Fruit fly (Drosophila melanogaster) whole organism, wandering third instar larva: ENCODE results near the gene Naxd.
A peak's percentile ranks its signal among the peaks of the same experiment; 100 is the strongest.

ENCODE experiments used
- Abd-B ChIP-seq: fragments of >200 bp; optimal IDR thresholded peaks from 2 replicates; lab custom pipeline; 2017; ENCODE audit warnings: missing biosample characterization, missing genetic modification characterization
- CG32264 ChIP-seq: fragments of 200-800 bp; sonication (Bioruptor generic); optimal IDR thresholded peaks from 2 replicates; lab custom pipeline; 2016; ENCODE audit warnings: missing biosample characterization, missing genetic modification characterization
- CG9705 ChIP-seq: fragments of 200-800 bp; sonication (Bioruptor generic); optimal IDR thresholded peaks from 2 replicates; lab custom pipeline; 2018; ENCODE audit warnings: missing biosample characterization, mild to moderate bottlenecking, missing genetic modification characterization
- CrebA ChIP-seq: fragments of 200-800 bp; sonication (Bioruptor generic); optimal IDR thresholded peaks from 2 replicates; lab custom pipeline; 2016; ENCODE audit warnings: missing biosample characterization, mild to moderate bottlenecking, missing genetic modification characterization, borderline replicate concordance
- Dfd ChIP-seq: fragments of >200 bp; optimal IDR thresholded peaks from 2 replicates; lab custom pipeline; 2017; ENCODE audit warnings: missing biosample characterization, missing genetic modification characterization
- Dif ChIP-seq: fragments of 200-275, 200-300 bp; sonication (Bioruptor generic); optimal IDR thresholded peaks from 2 replicates; lab custom pipeline; 2018; ENCODE audit warnings: missing biosample characterization, missing genetic modification characterization; ENCODE audit not compliant: partially characterized antibody
- GATAd ChIP-seq: sonication (Bioruptor generic); optimal IDR thresholded peaks from 2 replicates; lab custom pipeline; 2016; ENCODE audit warnings: missing biosample characterization, missing genetic modification characterization
- HLH106 ChIP-seq: fragments of 200-800 bp; optimal IDR thresholded peaks from 3 replicates; lab custom pipeline; 2019; ENCODE audit warnings: missing biosample characterization, mild to moderate bottlenecking, missing genetic modification characterization, moderate library complexity
- Hnf4 ChIP-seq: fragments of 200-800 bp; sonication (Bioruptor generic); optimal IDR thresholded peaks from 2 replicates; lab custom pipeline; 2016; ENCODE audit warnings: missing biosample characterization, mild to moderate bottlenecking, missing genetic modification characterization
- Hr78 ChIP-seq: fragments of >200 bp; optimal IDR thresholded peaks from 2 replicates; lab custom pipeline; 2017; ENCODE audit warnings: missing biosample characterization, missing genetic modification characterization
- Hr83 ChIP-seq: fragments of 200-300 bp; sonication (Bioruptor generic); optimal IDR thresholded peaks from 2 replicates; lab custom pipeline; 2016; ENCODE audit warnings: missing biosample characterization, mild to moderate bottlenecking, missing genetic modification characterization, moderate library complexity; ENCODE audit not compliant: poor library complexity, severe bottlenecking
- Jra ChIP-seq: sonication (Bioruptor generic); optimal IDR thresholded peaks from 2 replicates; lab custom pipeline; 2016; ENCODE audit warnings: missing biosample characterization, missing genetic modification characterization
- Mio ChIP-seq: sonication (Bioruptor generic); optimal IDR thresholded peaks from 2 replicates; lab custom pipeline; 2016; ENCODE audit warnings: missing biosample characterization, missing genetic modification characterization
- Myc ChIP-seq: fragments of >200 bp; optimal IDR thresholded peaks from 2 replicates; lab custom pipeline; 2017
- N ChIP-seq: fragments of >200 bp; optimal IDR thresholded peaks from 2 replicates; lab custom pipeline; 2018; ENCODE audit warnings: missing biosample characterization, missing external identifiers, missing genetic modification characterization
- OdsH ChIP-seq: fragments of 200-800 bp; sonication (Bioruptor generic); optimal IDR thresholded peaks from 2 replicates; lab custom pipeline; 2016; ENCODE audit warnings: missing biosample characterization, mild to moderate bottlenecking, missing genetic modification characterization
- Rel ChIP-seq, 2 experiments: fragments of 200-800 bp; sonication (Bioruptor generic) in 1 of 2; optimal IDR thresholded peaks; 2 replicates in 1 of 2; 3 replicates in 1 of 2; lab custom pipeline; 2016 to 2019; ENCODE audit warnings: mild to moderate bottlenecking in 2 of 2, missing biosample characterization in 2 of 2, missing genetic modification characterization in 2 of 2, moderate library complexity in 1 of 2
- Sp1 ChIP-seq: fragments of 200-800 bp; sonication (Bioruptor generic); optimal IDR thresholded peaks from 3 replicates; lab custom pipeline; 2019; ENCODE audit warnings: missing biosample characterization, mild to moderate bottlenecking, missing genetic modification characterization, moderate library complexity
- Vsx2 ChIP-seq: fragments of 200-300, 225-300 bp; sonication (Bioruptor generic); optimal IDR thresholded peaks from 2 replicates; lab custom pipeline; 2018; ENCODE audit warnings: missing biosample characterization, missing genetic modification characterization; ENCODE audit not compliant: partially characterized antibody
- br ChIP-seq: fragments of 200-800 bp; sonication (Bioruptor generic); optimal IDR thresholded peaks from 2 replicates; lab custom pipeline; 2016; ENCODE audit warnings: missing biosample characterization, missing genetic modification characterization
- brk ChIP-seq: fragments of 200-800 bp; sonication (Bioruptor generic); optimal IDR thresholded peaks from 2 replicates; lab custom pipeline; 2016; ENCODE audit warnings: missing biosample characterization, mild to moderate bottlenecking, missing genetic modification characterization
- dl ChIP-seq, 2 experiments: fragments of 175-275, 200-275 bp in 1 of 2; fragments of 200-275 bp in 1 of 2; sonication (Bioruptor generic); optimal IDR thresholded peaks; lab custom pipeline; 2018; ENCODE audit warnings: mild to moderate bottlenecking in 2 of 2, missing biosample characterization in 2 of 2, missing genetic modification characterization in 2 of 2, moderate library complexity in 2 of 2; ENCODE audit not compliant: partially characterized antibody in 2 of 2, insufficient read depth in 1 of 2
- dmrt93B ChIP-seq: fragments of 200-800 bp; sonication (Bioruptor generic); optimal IDR thresholded peaks from 2 replicates; lab custom pipeline; 2018; ENCODE audit warnings: missing biosample characterization, mild to moderate bottlenecking, missing genetic modification characterization
- dsf ChIP-seq: sonication (Bioruptor generic); optimal IDR thresholded peaks from 2 replicates; lab custom pipeline; 2016; ENCODE audit warnings: missing biosample characterization, missing genetic modification characterization, borderline replicate concordance
- ey ChIP-seq: fragments of 200-800 bp; sonication (Bioruptor generic); optimal IDR thresholded peaks from 2 replicates; lab custom pipeline; 2016; ENCODE audit warnings: missing biosample characterization, missing genetic modification characterization
- foxo ChIP-seq, 2 experiments: fragments of 200-800 bp; sonication (Bioruptor generic); optimal IDR thresholded peaks; 2 replicates in 1 of 2; 3 replicates in 1 of 2; lab custom pipeline; 2016 to 2017; ENCODE audit warnings: missing biosample characterization in 2 of 2, missing genetic modification characterization in 2 of 2
- fru ChIP-seq: fragments of 200-800 bp; sonication (Bioruptor generic); optimal IDR thresholded peaks from 3 replicates; lab custom pipeline; 2016; ENCODE audit warnings: missing biosample characterization, mild to moderate bottlenecking, missing genetic modification characterization
- h ChIP-seq: fragments of 200-800 bp; sonication (Bioruptor generic); optimal IDR thresholded peaks from 3 replicates; lab custom pipeline; 2016; ENCODE audit warnings: missing biosample characterization, mild to moderate bottlenecking, missing genetic modification characterization
- jim ChIP-seq: fragments of 175-275, 200-325 bp; sonication (Bioruptor generic); optimal IDR thresholded peaks from 2 replicates; lab custom pipeline; 2016; ENCODE audit warnings: missing biosample characterization, mild to moderate bottlenecking, missing genetic modification characterization
- lola ChIP-seq: fragments of >200 bp; optimal IDR thresholded peaks from 2 replicates; lab custom pipeline; 2017; ENCODE audit warnings: missing biosample characterization, missing genetic modification characterization
- pan ChIP-seq: fragments of >200 bp; optimal IDR thresholded peaks from 2 replicates; lab custom pipeline; 2017
- psq ChIP-seq: fragments of 200-800 bp; sonication (Bioruptor generic); optimal IDR thresholded peaks from 3 replicates; lab custom pipeline; 2017; ENCODE audit warnings: missing biosample characterization, mild to moderate bottlenecking, missing genetic modification characterization, moderate library complexity
- rgr ChIP-seq: fragments of 200-800 bp; sonication (Bioruptor generic); optimal IDR thresholded peaks from 3 replicates; lab custom pipeline; 2016; ENCODE audit warnings: missing biosample characterization, mild to moderate bottlenecking, missing genetic modification characterization
- sage ChIP-seq: fragments of 200-800 bp; sonication (Bioruptor generic); optimal IDR thresholded peaks from 2 replicates; lab custom pipeline; 2016; ENCODE audit warnings: missing biosample characterization, mild to moderate bottlenecking, missing genetic modification characterization
- sv ChIP-seq: fragments of 200-800 bp; sonication (Bioruptor generic); optimal IDR thresholded peaks from 3 replicates; lab custom pipeline; 2016; ENCODE audit warnings: missing biosample characterization, missing genetic modification characterization
- tai ChIP-seq: sonication (Bioruptor generic); optimal IDR thresholded peaks from 2 replicates; lab custom pipeline; 2016; ENCODE audit warnings: missing biosample characterization, missing genetic modification characterization
- usp ChIP-seq: fragments of >200 bp; optimal IDR thresholded peaks from 2 replicates; lab custom pipeline; 2017; ENCODE audit warnings: missing biosample characterization, missing genetic modification characterization
- woc ChIP-seq: sonication (Bioruptor generic); optimal IDR thresholded peaks from 2 replicates; lab custom pipeline; 2016; ENCODE audit warnings: missing biosample characterization, mild to moderate bottlenecking, missing genetic modification characterization

Gene Naxd

dm6 chr3L:19086364-19087200, 10.9 kb downstream of the Naxd start, which contains the start of gene Mkp3 (continued):
- TF ChIP-seq Hnf4 (GFP tag; lab: Kevin White, UChicago) = peak; percentile 66

- no peak for TF ChIP-seq dl (GFP tag; optimal IDR thresholded peaks at IDR 0.05; lab: Kevin White, UChicago; ENCODE audit: insufficient read depth in 1 of 2, partially characterized antibody in 2 of 2)
- no peak for TF ChIP-seq Rel (GFP tag; optimal IDR thresholded peaks at IDR 0.05; lab: Kevin White, UChicago)
- no peak for TF ChIP-seq Rel (tag; optimal IDR thresholded peaks at IDR 0.05; lab: Kevin White, UChicago)
- TF ChIP-seq Jra (GFP tag; lab: Kevin White, UChicago) = no peak
- peak; percentile 26 for TF ChIP-seq h (GFP tag; lab: Kevin White, UChicago)
- no peak for TF ChIP-seq dmrt93B
- TF ChIP-seq OdsH (GFP tag; lab: Kevin White, UChicago) = peak; percentile 4
- TF ChIP-seq Hnf4 (GFP tag; lab: Kevin White, UChicago) = no peak
- TF ChIP-seq N = no peak
- TF ChIP-seq br (GFP tag; lab: Kevin White, UChicago) = peak; percentile 13
- TF ChIP-seq woc (GFP tag; lab: Kevin White, UChicago) = no peak
- TF ChIP-seq sage = no peak
- TF ChIP-seq HLH106 (tag; lab: Kevin White, UChicago) = no peak
- TF ChIP-seq psq (GFP tag; lab: Kevin White, UChicago) = peak; percentile 67
- TF ChIP-seq brk (GFP tag; lab: Kevin White, UChicago) = no peak
- TF ChIP-seq tai (GFP tag; lab: Kevin White, UChicago) = peak; percentile 53
- TF ChIP-seq Dif (GFP tag; lab: Kevin White, UChicago) = no peak
- no peak for TF ChIP-seq Vsx2
- TF ChIP-seq jim (GFP tag; lab: Kevin White, UChicago) = no peak
- no peak for TF ChIP-seq CG32264 (GFP tag; lab: Kevin White, UChicago)
- TF ChIP-seq Hr83 (GFP tag; lab: Kevin White, UChicago) = no peak
- no peak for TF ChIP-seq ey (GFP tag; lab: Kevin White, UChicago)
- no peak for TF ChIP-seq lola (GFP tag; lab: Kevin White, UChicago)
- TF ChIP-seq usp (GFP tag; lab: Kevin White, UChicago) = no peak
- TF ChIP-seq CG9705 (GFP tag; lab: Kevin White, UChicago) = no peak
- TF ChIP-seq Sp1 (GFP tag; lab: Kevin White, UChicago) = no peak
- no peak for TF ChIP-seq pan (lab: Kevin White, UChicago)
- TF ChIP-seq Hr78 (GFP tag; lab: Kevin White, UChicago) = no peak
- TF ChIP-seq fru (GFP tag; lab: Kevin White, UChicago) = no peak
- TF ChIP-seq Dfd (GFP tag; lab: Kevin White, UChicago) = no peak
- no peak for TF ChIP-seq foxo (GFP tag; optimal IDR thresholded peaks at IDR 0.05; lab: Kevin White, UChicago)
- no peak for TF ChIP-seq dsf (GFP tag; lab: Kevin White, UChicago)
- no peak for TF ChIP-seq Myc
- TF ChIP-seq rgr (GFP tag; lab: Kevin White, UChicago) = no peak
- no peak for TF ChIP-seq sv
- no peak for TF ChIP-seq Abd-B (GFP tag; lab: Kevin White, UChicago)
- no peak for TF ChIP-seq CrebA (GFP tag; lab: Kevin White, UChicago)
- no peak for TF ChIP-seq GATAd (GFP tag; lab: Kevin White, UChicago)
- no peak for TF ChIP-seq Mio (GFP tag; lab: Kevin White, UChicago)
Observed at dm6 chr3L:19085688-19086363, 11.7 kb downstream of the Naxd start.
